Fruit fly (Drosophila melanogaster) S2 (cell line): ENCODE results near the gene Osi10a.

Experiments
- CG8478 ChIP-seq: fragments of >200 bp; optimal IDR thresholded peaks from 2 replicates; lab custom pipeline; 2018
- CTCF ChIP-seq, 2 experiments: fragments of >200 bp; optimal IDR thresholded peaks; 2 replicates each; lab custom pipeline; 2018

DNA sequence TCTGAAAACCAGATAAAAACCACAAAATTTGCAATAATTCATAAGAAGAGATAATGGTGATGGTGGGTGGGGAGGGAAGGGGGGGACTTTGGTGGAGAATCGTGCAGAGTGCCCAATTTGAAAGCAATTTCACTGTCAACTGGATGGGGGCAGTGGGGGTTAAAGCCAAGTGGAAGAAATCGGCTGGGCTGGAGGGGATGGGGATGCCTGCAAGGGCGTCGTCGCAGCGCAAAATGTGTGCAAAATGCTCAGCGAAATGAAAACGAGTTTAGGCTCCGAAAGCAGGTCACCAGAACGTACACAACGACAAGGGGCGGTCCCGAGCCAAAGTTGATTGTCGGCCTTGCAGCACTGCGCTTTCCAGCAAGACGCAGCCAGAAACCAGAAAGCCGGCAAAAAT is 10.9 kb upstream of the Osi10a start:
- TF ChIP-seq CG8478 (no peak), CTCF (optimal IDR thresholded peaks at IDR 0.05; lab: Kevin White, UChicago) (no peak)
